Worm (Caenorhabditis elegans): ENCODE results near the gene K11H3.3.
A peak's percentile ranks its signal among the peaks of the same experiment; 100 is the strongest.

K11H3.3 gene

DNA sequence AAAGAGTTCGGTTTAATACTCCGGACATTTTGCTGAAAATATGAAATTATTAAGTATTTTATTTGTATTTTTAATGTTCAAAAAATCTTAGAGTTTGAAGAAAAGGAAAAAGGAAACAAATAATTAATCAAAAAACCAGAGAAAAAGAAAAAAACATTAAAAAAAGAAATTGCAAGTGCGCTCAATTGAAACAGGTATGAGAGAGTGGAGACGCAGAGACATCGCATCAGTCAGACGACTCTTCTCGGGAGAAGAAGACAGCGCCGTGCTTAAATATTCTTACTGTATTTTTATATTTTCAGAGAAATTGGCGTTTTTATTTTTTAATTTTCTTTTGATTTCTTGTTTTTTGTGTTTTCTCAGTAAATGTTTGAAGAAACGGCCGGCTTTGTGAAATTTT lies 3.6 kb upstream of the K11H3.3 start, which contains the start of gene mrpl-36 (continued):
- TF ChIP-seq mdl-1 (tag; optimal IDR thresholded peaks at IDR 0.05) = no peak
- no peak for TF ChIP-seq snpc-4 (tag; optimal IDR thresholded peaks at IDR 0.05)
- no peak for TF ChIP-seq gmeb-1 (tag; optimal IDR thresholded peaks at IDR 0.05)
- TF ChIP-seq sma-3 (GFP tag; optimal IDR thresholded peaks at IDR 0.05) = no peak
- no peak for TF ChIP-seq nhr-77 (tag; optimal IDR thresholded peaks at IDR 0.05)
- TF ChIP-seq ceh-82 (tag; optimal IDR thresholded peaks at IDR 0.05) = no peak
- no peak for TF ChIP-seq dmd-4 (tag; optimal IDR thresholded peaks at IDR 0.05)
- TF ChIP-seq nhr-6 (tag; optimal IDR thresholded peaks at IDR 0.05) = no peak
- TF ChIP-seq elt-3 (tag; optimal IDR thresholded peaks at IDR 0.05) = no peak
- TF ChIP-seq alr-1 (tag; optimal IDR thresholded peaks at IDR 0.05) = no peak

DNA sequence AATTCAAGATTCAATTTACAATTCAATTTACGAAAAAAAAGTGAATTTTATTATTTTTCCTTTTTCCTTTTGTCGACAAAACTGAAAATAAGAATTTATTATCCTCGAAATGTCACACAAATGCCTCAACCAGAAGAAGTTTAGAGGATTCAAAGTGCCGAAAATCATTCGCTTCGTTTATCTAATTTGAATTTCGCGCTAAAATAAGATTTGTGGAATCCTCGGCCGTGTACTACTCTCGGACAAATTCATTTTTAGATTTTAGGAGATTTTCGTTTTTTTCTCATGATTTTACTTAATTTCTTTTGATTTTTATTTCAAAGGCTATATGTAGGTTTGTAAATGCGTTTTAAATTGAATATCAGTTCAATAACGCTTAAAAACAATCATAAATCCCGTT lies 3.1 kb upstream of the K11H3.3 start:
- TF ChIP-seq mab-5 (tag; optimal IDR thresholded peaks at IDR 0.05) (no peak), lin-13 (GFP tag; optimal IDR thresholded peaks at IDR 0.05) (no peak), blmp-1 (tag; optimal IDR thresholded peaks at IDR 0.05; ENCODE audit: insufficient read depth) (no peak), ztf-11 (tag; optimal IDR thresholded peaks at IDR 0.05) (no peak), fos-1 (tag; optimal IDR thresholded peaks at IDR 0.05) (no peak), F13H6.1 (tag; optimal IDR thresholded peaks at IDR 0.05) (no peak), egl-27 (tag; optimal IDR thresholded peaks at IDR 0.05) (no peak), crh-2 (tag; optimal IDR thresholded peaks at IDR 0.05) (no peak), nhr-10 (tag; optimal IDR thresholded peaks at IDR 0.05) (no peak), mbf-1 (tag; optimal IDR thresholded peaks at IDR 0.05) (no peak), nhr-21 (tag; optimal IDR thresholded peaks at IDR 0.05) (no peak), snpc-4 (tag; optimal IDR thresholded peaks at IDR 0.05) (no peak), ztf-1 (GFP tag; conservative IDR thresholded peaks at IDR 0.05) (no peak)

DNA sequence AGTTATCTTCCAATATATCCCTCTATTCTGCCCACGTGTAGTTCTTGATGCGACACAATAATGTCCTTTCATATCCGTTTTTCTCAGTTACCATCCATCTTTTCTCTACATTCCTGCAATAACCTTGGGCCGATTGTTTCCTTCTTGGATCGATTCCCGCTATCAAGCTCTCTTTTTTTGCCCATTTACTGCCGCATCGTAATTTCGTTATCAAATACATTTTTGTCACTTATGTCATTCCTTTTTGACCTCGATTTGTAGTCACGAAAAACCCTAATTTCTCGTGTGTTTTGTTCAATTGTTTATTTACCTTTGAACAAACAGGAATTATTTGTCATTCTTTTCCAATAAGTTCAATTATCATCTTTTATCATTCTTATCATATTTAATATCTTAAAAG lies 1.7 kb upstream of the K11H3.3 start:
- TF ChIP-seq ztf-1 (GFP tag; conservative IDR thresholded peaks at IDR 0.05) (no peak), lin-11 (tag; optimal IDR thresholded peaks at IDR 0.05) (no peak), skn-1 (tag; optimal IDR thresholded peaks at IDR 0.05) (peak; percentile 74), Y55F3AM.14 (GFP tag; optimal IDR thresholded peaks at IDR 0.05) (no peak), unc-62 (GFP tag; optimal IDR thresholded peaks at IDR 0.05) (no peak), mbf-1 (tag; optimal IDR thresholded peaks at IDR 0.05) (no peak), snpc-4 (tag; optimal IDR thresholded peaks at IDR 0.05) (no peak), lin-13 (GFP tag; optimal IDR thresholded peaks at IDR 0.05) (no peak), nhr-12 (tag; optimal IDR thresholded peaks at IDR 0.05) (no peak), nhr-11 (tag; optimal IDR thresholded peaks at IDR 0.05) (no peak), fos-1 (tag; optimal IDR thresholded peaks at IDR 0.05) (peak; percentile 57), mab-5 (tag; optimal IDR thresholded peaks at IDR 0.05) (no peak), lsy-2 (tag; optimal IDR thresholded peaks at IDR 0.05) (no peak), nhr-129 (tag; optimal IDR thresholded peaks at IDR 0.05) (peak; percentile 5), sma-3 (GFP tag; optimal IDR thresholded peaks at IDR 0.05) (peak; percentile 46), nhr-6 (tag; optimal IDR thresholded peaks at IDR 0.05) (no peak), crh-2 (tag; optimal IDR thresholded peaks at IDR 0.05) (peak; percentile 29), mdl-1 (tag; optimal IDR thresholded peaks at IDR 0.05) (no peak), ztf-11 (tag; optimal IDR thresholded peaks at IDR 0.05) (no peak), dmd-4 (tag; optimal IDR thresholded peaks at IDR 0.05) (no peak), nhr-25 (tag; optimal IDR thresholded peaks at IDR 0.05) (no peak), sma-9 (GFP tag; optimal IDR thresholded peaks at IDR 0.05) (no peak), sma-9 (tag; optimal IDR thresholded peaks at IDR 0.05) (no peak), gmeb-1 (tag; optimal IDR thresholded peaks at IDR 0.05) (peak; percentile 23), F13H6.1 (tag; optimal IDR thresholded peaks at IDR 0.05) (no peak), nhr-21 (tag; optimal IDR thresholded peaks at IDR 0.05) (peak; percentile 41)

- TF ChIP-seq fos-1 (tag; optimal IDR thresholded peaks at IDR 0.05) = peak; percentile 6
- TF ChIP-seq sem-4 (tag; optimal IDR thresholded peaks at IDR 0.05) = no peak
These were observed 777 bp upstream of the K11H3.3 start for ce11 chrIII:9850877-9851276.
